Fruit fly (Drosophila melanogaster) Kc167 (cell line): ENCODE measurements around the gene snk.

Experiments
- Myc ChIP-seq: fragments of >200 bp; optimal IDR thresholded peaks from 2 replicates; lab custom pipeline; 2017; ENCODE audit warnings: missing external identifiers
- Sin3A ChIP-seq: fragments of >200 bp; optimal IDR thresholded peaks from 2 replicates; lab custom pipeline; 2018; ENCODE audit warnings: missing external identifiers
- h ChIP-seq: fragments of >200 bp; optimal IDR thresholded peaks from 3 replicates; lab custom pipeline; 2018; ENCODE audit warnings: missing external identifiers
- insv ChIP-seq: fragments of >200 bp; optimal IDR thresholded peaks from 3 replicates; lab custom pipeline; 2018; ENCODE audit warnings: missing external identifiers
- psq ChIP-seq: fragments of >200 bp; optimal IDR thresholded peaks from 2 replicates; lab custom pipeline; 2017; ENCODE audit warnings: missing external identifiers
- ttk ChIP-seq: sonication (Bioruptor generic); optimal IDR thresholded peaks from 2 replicates; lab custom pipeline; 2017; ENCODE audit warnings: missing external identifiers

Gene snk

dm6 chr3R:13038075-13038474, 4.5 kb downstream of the snk start, which contains the start of gene CG11668:
Gene CG11668 (plus strand): TSS chr3R:13038375.
- no peak for TF ChIP-seq insv (lab: Kevin White, UChicago)
- TF ChIP-seq h: no peak
- TF ChIP-seq ttk: no peak
- no peak for TF ChIP-seq psq (lab: Kevin White, UChicago)
- no peak for TF ChIP-seq Myc (lab: Kevin White, UChicago)
- no peak for TF ChIP-seq Sin3A (lab: Kevin White, UChicago)

- TF ChIP-seq psq (lab: Kevin White, UChicago): no peak
- TF ChIP-seq ttk: no peak
- TF ChIP-seq h: no peak
- TF ChIP-seq Sin3A (lab: Kevin White, UChicago): no peak
- TF ChIP-seq insv (lab: Kevin White, UChicago): no peak
- no peak for TF ChIP-seq Myc (lab: Kevin White, UChicago)
Measured at dm6 chr3R:13036064-13036463, 6.5 kb downstream of the snk start.

dm6 chr3R:13033670-13034069, 8.9 kb downstream of the snk start:
- TF ChIP-seq insv (lab: Kevin White, UChicago) (no peak), ttk (no peak), h (no peak), psq (lab: Kevin White, UChicago) (no peak), Myc (lab: Kevin White, UChicago) (no peak), Sin3A (lab: Kevin White, UChicago) (no peak)

dm6 chr3R:13032975-13033445, 9.6 kb downstream of the snk start:
- TF ChIP-seq insv (lab: Kevin White, UChicago): no peak
- no peak for TF ChIP-seq Sin3A (lab: Kevin White, UChicago)
- no peak for TF ChIP-seq psq (lab: Kevin White, UChicago)
- no peak for TF ChIP-seq Myc (lab: Kevin White, UChicago)

dm6 chr3R:13032323-13032722, 10.2 kb downstream of the snk start, which contains the start of gene ry:
Gene ry (plus strand): TSS chr3R:13032528.
- TF ChIP-seq h (no peak), ttk (no peak), Sin3A (lab: Kevin White, UChicago) (no peak), Myc (lab: Kevin White, UChicago) (no peak), psq (lab: Kevin White, UChicago) (no peak), insv (lab: Kevin White, UChicago) (no peak)

dm6 chr3R:13030257-13031173, 12.1 kb downstream of the snk start, which contains the start of the genes CG46281 and CG46280:
Gene CG46281 (minus strand): TSS chr3R:13030307.
Gene CG46280 (minus strand): TSS chr3R:13030659.
- no peak for TF ChIP-seq psq (lab: Kevin White, UChicago)
- no peak for TF ChIP-seq Sin3A (lab: Kevin White, UChicago)
- no peak for TF ChIP-seq h
- no peak for TF ChIP-seq Myc (lab: Kevin White, UChicago)
- no peak for TF ChIP-seq ttk
- no peak for TF ChIP-seq insv (lab: Kevin White, UChicago)

dm6 chr3R:13018995-13019394, 23.6 kb downstream of the snk start:
- TF ChIP-seq ttk (no peak), Myc (lab: Kevin White, UChicago) (no peak), h (no peak), insv (lab: Kevin White, UChicago) (no peak), Sin3A (lab: Kevin White, UChicago) (no peak), psq (lab: Kevin White, UChicago) (no peak)

- TF ChIP-seq Sin3A (lab: Kevin White, UChicago) (no peak), h (no peak), ttk (no peak), insv (lab: Kevin White, UChicago) (no peak), psq (lab: Kevin White, UChicago) (no peak), Myc (lab: Kevin White, UChicago) (no peak)
Measured at dm6 chr3R:13018284-13018900, 24.2 kb downstream of the snk start.

dm6 chr3R:13017623-13018036, 24.9 kb downstream of the snk start:
- no peak for TF ChIP-seq Myc (lab: Kevin White, UChicago)
- no peak for TF ChIP-seq Sin3A (lab: Kevin White, UChicago)
- no peak for TF ChIP-seq h
- no peak for TF ChIP-seq ttk
- no peak for TF ChIP-seq insv (lab: Kevin White, UChicago)
- no peak for TF ChIP-seq psq (lab: Kevin White, UChicago)

- TF ChIP-seq Sin3A (lab: Kevin White, UChicago) (no peak), Myc (lab: Kevin White, UChicago) (no peak), insv (lab: Kevin White, UChicago) (no peak), psq (lab: Kevin White, UChicago) (no peak), h (no peak), ttk (no peak)
Measured at dm6 chr3R:13015811-13016766, 26.5 kb downstream of the snk start.

dm6 chr3R:13015402-13015801, 27.2 kb downstream of the snk start:
- TF ChIP-seq psq (lab: Kevin White, UChicago) (no peak), Myc (lab: Kevin White, UChicago) (no peak)
